Fruit fly (Drosophila melanogaster) whole organism, adult: ENCODE data around the gene CG7142.

Source experiments
- CG11617 ChIP-seq: fragments of 200-800 bp; sonication (Bioruptor generic); optimal IDR thresholded peaks from 2 replicates; lab custom pipeline; 2017; ENCODE audit warnings: mild to moderate bottlenecking, missing biosample characterization, missing genetic modification reagents, missing genetic modification characterization
- CG12768 ChIP-seq: fragments of 200-800 bp; sonication (Bioruptor generic); optimal IDR thresholded peaks from 2 replicates; lab custom pipeline; 2017; ENCODE audit warnings: missing biosample characterization, missing genetic modification characterization, mild to moderate bottlenecking, moderate library complexity, missing genetic modification reagents
- CG14711 ChIP-seq: fragments of 200-800 bp; sonication (Bioruptor generic); optimal IDR thresholded peaks from 2 replicates; lab custom pipeline; 2018; ENCODE audit warnings: missing biosample characterization, mild to moderate bottlenecking, missing genetic modification characterization, moderate library complexity
- CG7101 ChIP-seq: fragments of 200-800 bp; sonication (Bioruptor generic); optimal IDR thresholded peaks from 2 replicates; lab custom pipeline; 2018; ENCODE audit warnings: missing biosample characterization, mild to moderate bottlenecking, missing genetic modification characterization, moderate library complexity
- Hr96 ChIP-seq: fragments of 200-800 bp; sonication (Bioruptor generic); optimal IDR thresholded peaks from 2 replicates; lab custom pipeline; 2016; ENCODE audit warnings: missing biosample characterization, missing genetic modification characterization
- cic ChIP-seq: fragments of 200-800 bp; sonication (Bioruptor generic); optimal IDR thresholded peaks from 2 replicates; lab custom pipeline; 2017; ENCODE audit warnings: missing biosample characterization, mild to moderate bottlenecking, missing genetic modification characterization, moderate library complexity
- cnc ChIP-seq, 2 experiments: fragments of >200 bp; optimal IDR thresholded peaks; 2 replicates each; lab custom pipeline; 2017
- kay ChIP-seq: fragments of 200-800 bp; sonication (Bioruptor generic); peaks from one replicate; lab custom pipeline; 2016; ENCODE audit warnings: missing biosample characterization, missing genetic modification characterization, borderline replicate concordance
- ovo ChIP-seq: fragments of 200-800 bp; sonication (Bioruptor generic); optimal IDR thresholded peaks from 2 replicates; lab custom pipeline; 2016; ENCODE audit warnings: missing biosample characterization, missing genetic modification characterization
- tj ChIP-seq: fragments of 200-800 bp; sonication (Bioruptor generic); optimal IDR thresholded peaks from 3 replicates; lab custom pipeline; 2017; ENCODE audit warnings: missing biosample characterization, mild to moderate bottlenecking, missing genetic modification characterization, moderate library complexity

DNA sequence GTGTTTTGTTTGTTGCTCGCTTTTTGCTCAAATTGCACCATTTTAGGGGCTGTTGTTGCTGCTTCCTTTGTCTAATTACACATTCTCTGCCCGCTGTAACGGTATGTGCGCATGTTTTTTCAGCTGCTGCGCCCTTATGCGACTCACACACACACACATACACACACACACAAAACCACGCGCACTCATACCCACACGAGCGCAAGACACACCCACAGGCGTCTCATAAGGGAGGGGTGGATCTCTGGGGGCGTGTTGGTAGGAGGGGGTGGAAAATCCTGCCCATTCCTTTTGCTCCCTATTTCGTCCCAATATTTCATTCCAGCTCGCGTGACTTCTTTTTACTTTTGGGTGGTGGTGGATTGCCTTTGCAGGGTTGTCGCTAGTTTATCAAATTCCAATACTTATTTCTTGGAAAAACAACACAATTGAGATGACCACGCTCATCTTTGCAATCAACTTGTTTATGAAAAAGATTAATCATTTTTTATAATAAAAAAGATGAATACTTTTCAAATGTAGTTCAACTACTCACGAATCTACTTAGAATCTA, 34.2 kb downstream of the CG7142 start:
- TF ChIP-seq cnc (optimal IDR thresholded peaks at IDR 0.05; lab: Kevin White, UChicago) (no peak), CG14711 (tag; lab: Kevin White, UChicago) (peak; percentile 80), ovo (GFP tag; lab: Kevin White, UChicago) (peak; percentile 73), CG11617 (GFP tag; lab: Kevin White, UChicago) (no peak), cic (GFP tag; lab: Kevin White, UChicago) (no peak), CG7101 (no peak), CG12768 (GFP tag; lab: Kevin White, UChicago) (no peak), Hr96 (no peak), tj (GFP tag; lab: Kevin White, UChicago) (no peak), kay (GFP tag; lab: Kevin White, UChicago) (peak; percentile 73)
